Worm (Caenorhabditis elegans) whole organism, L4 larva: ENCODE data around the gene oac-57.

Experiments used
- ama-1 ChIP-seq: fragments of 150-350 bp; optimal IDR thresholded peaks from 2 replicates; lab custom pipeline; 2014; ENCODE audit warnings: inconsistent platforms, mixed read lengths
- fos-1 ChIP-seq: fragments of 150-350 bp; optimal IDR thresholded peaks from 2 replicates; lab custom pipeline; 2014; ENCODE audit warnings: missing biosample characterization, missing genetic modification characterization
- mxl-3 ChIP-seq: fragments of 200-800 bp; sonication (Bioruptor generic); optimal IDR thresholded peaks from 2 replicates; lab custom pipeline; 2018; ENCODE audit warnings: mild to moderate bottlenecking, missing genetic modification characterization, missing compliant biosample characterization
- nhr-237 ChIP-seq: sonication (generic microtip); optimal IDR thresholded peaks from 2 replicates; lab custom pipeline; 2017; ENCODE audit warnings: missing biosample characterization, missing genetic modification characterization
- spr-1 ChIP-seq: sonication (generic microtip); optimal IDR thresholded peaks from 2 replicates; lab custom pipeline; 2016; ENCODE audit warnings: mild to moderate bottlenecking, missing genetic modification characterization, missing compliant biosample characterization
- zip-11 ChIP-seq: fragments of 200-800 bp; sonication (Bioruptor generic); IDR thresholded peaks from 2 replicates; pipeline ENCODE4 v1.3.6; 2022; ENCODE audit warnings: missing genetic modification characterization, missing compliant biosample characterization

- TF ChIP-seq mxl-3 (GFP tag; lab: Kevin White, UChicago) = no peak
- no peak for TF ChIP-seq zip-11
- no peak for TF ChIP-seq nhr-237 (tag; lab: Kevin White, UChicago)
- no peak for TF ChIP-seq spr-1 (tag; lab: Kevin White, UChicago)
- no peak for TF ChIP-seq fos-1 (tag; lab: Kevin White, UChicago)
- TF ChIP-seq ama-1 (lab: Kevin White, UChicago) = no peak
Measured at ce11 chrIV:12278507-12278906, 29.1 kb downstream of the oac-57 start, which contains the start of the genes tag-335 and vkmt-1.
